Worm (Caenorhabditis elegans): ENCODE data around the gene gtbp-1.

The gtbp-1 gene

ce11 chrIV:10164086-10164485, 35.3 kb upstream of the gtbp-1 start:
- TF ChIP-seq unc-30 (tag; optimal IDR thresholded peaks at IDR 0.05) (no peak), elt-3 (tag; optimal IDR thresholded peaks at IDR 0.05) (no peak), blmp-1 (tag; optimal IDR thresholded peaks at IDR 0.05) (no peak)

ce11 chrIV:10161706-10162105, 33.0 kb upstream of the gtbp-1 start, which contains the start of gene pps-1:
Gene pps-1, plus strand, starts transcription at chrIV:10162006.
- no peak for TF ChIP-seq xbp-1 (tag; optimal IDR thresholded peaks at IDR 0.05)
- TF ChIP-seq fkh-8 (tag; optimal IDR thresholded peaks at IDR 0.05) = peak; percentile 6
- TF ChIP-seq vab-15 (tag; optimal IDR thresholded peaks at IDR 0.05) = no peak
- TF ChIP-seq ceh-82 (tag; optimal IDR thresholded peaks at IDR 0.05) = no peak
- TF ChIP-seq pax-3 (tag; optimal IDR thresholded peaks at IDR 0.05) = peak; percentile 25

ce11 chrIV:10157489-10158088, 28.8 kb upstream of the gtbp-1 start, which contains the start of gene ttr-53:
Gene ttr-53, plus strand, starts transcription at chrIV:10158038.
- TF ChIP-seq hpl-2 (GFP tag; optimal IDR thresholded peaks at IDR 0.05) = no peak
- no peak for TF ChIP-seq C34B4.2 (tag; optimal IDR thresholded peaks at IDR 0.05)
- no peak for TF ChIP-seq nhr-28 (tag; optimal IDR thresholded peaks at IDR 0.05)
- TF ChIP-seq sptf-1 (tag; optimal IDR thresholded peaks at IDR 0.05) = no peak
- TF ChIP-seq alr-1 (tag; optimal IDR thresholded peaks at IDR 0.05; ENCODE audit: borderline replicate concordance) = no peak
- TF ChIP-seq mdl-1 (tag; optimal IDR thresholded peaks at IDR 0.05) = no peak
- no peak for TF ChIP-seq F16B12.6 (tag; optimal IDR thresholded peaks at IDR 0.05)
- TF ChIP-seq nhr-85 (tag) = no peak
- no peak for TF ChIP-seq elt-2 (tag; optimal IDR thresholded peaks at IDR 0.05)
- no peak for TF ChIP-seq nhr-90 (tag; optimal IDR thresholded peaks at IDR 0.05; ENCODE audit: poor library complexity)
- TF ChIP-seq ceh-88 (GFP tag; IDR thresholded peaks at IDR 0.05) = no peak
- TF ChIP-seq nhr-77 (tag; optimal IDR thresholded peaks at IDR 0.05) = no peak

- TF ChIP-seq pqm-1 (tag; optimal IDR thresholded peaks at IDR 0.05) (no peak), lin-35 (GFP tag; optimal IDR thresholded peaks at IDR 0.05) (no peak)
These were observed 28.3 kb upstream of the gtbp-1 start for ce11 chrIV:10157034-10157433.

ce11 chrIV:10155475-10155874, 26.7 kb upstream of the gtbp-1 start, which contains the start of gene ttr-54:
Gene ttr-54, plus strand, starts transcription at chrIV:10155775.
- TF ChIP-seq egl-27 (tag; optimal IDR thresholded peaks at IDR 0.05) = no peak
- TF ChIP-seq aha-1 (tag; optimal IDR thresholded peaks at IDR 0.05) = no peak
- peak; percentile 24 for TF ChIP-seq rnt-1 (tag; optimal IDR thresholded peaks at IDR 0.05)
- TF ChIP-seq nhr-77 (tag; optimal IDR thresholded peaks at IDR 0.05) = no peak

ce11 chrIV:10153479-10153878, 24.7 kb upstream of the gtbp-1 start:
- no peak for TF ChIP-seq mep-1 (tag; optimal IDR thresholded peaks at IDR 0.05)
- no peak for TF ChIP-seq ceh-82 (tag; optimal IDR thresholded peaks at IDR 0.05)
- no peak for TF ChIP-seq efl-1 (optimal IDR thresholded peaks at IDR 0.05)
- peak in 1 of 2 experiments; percentile 88 for TF ChIP-seq efl-1 (GFP tag; optimal IDR thresholded peaks at IDR 0.05 in 1 of 2)

- no peak for TF ChIP-seq ztf-11 (tag; optimal IDR thresholded peaks at IDR 0.05)
- no peak for TF ChIP-seq efl-3 (GFP tag; optimal IDR thresholded peaks at IDR 0.05)
- TF ChIP-seq nhr-12 (tag; optimal IDR thresholded peaks at IDR 0.05) = no peak
- no peak for TF ChIP-seq nhr-76 (tag; optimal IDR thresholded peaks at IDR 0.05)
- TF ChIP-seq egl-27 (tag; optimal IDR thresholded peaks at IDR 0.05) = no peak
- no peak for TF ChIP-seq nhr-237 (tag; optimal IDR thresholded peaks at IDR 0.05)
- peak; percentile 37 for TF ChIP-seq rnt-1 (tag; optimal IDR thresholded peaks at IDR 0.05)
- TF ChIP-seq nhr-84 (tag; optimal IDR thresholded peaks at IDR 0.05) = no peak
- no peak for TF ChIP-seq C34B4.2 (tag; optimal IDR thresholded peaks at IDR 0.05)
- peak; percentile 33 for TF ChIP-seq irx-1 (tag; optimal IDR thresholded peaks at IDR 0.05)
- TF ChIP-seq nhr-19 (GFP tag; conservative IDR thresholded peaks at IDR 0.05) = peak; percentile 20; the same call in 1 of the 2 replicates
- no peak for TF ChIP-seq zag-1 (tag; optimal IDR thresholded peaks at IDR 0.05)
- TF ChIP-seq tlp-1 (tag; optimal IDR thresholded peaks at IDR 0.05) = no peak
- TF ChIP-seq lin-14 (GFP tag; optimal IDR thresholded peaks at IDR 0.05) = peak; percentile 73
- TF ChIP-seq C04F5.9 (tag; optimal IDR thresholded peaks at IDR 0.05) = no peak
- peak; percentile 67 for TF ChIP-seq nhr-47 (tag; optimal IDR thresholded peaks at IDR 0.05)
- TF ChIP-seq snu-23 (GFP tag; optimal IDR thresholded peaks at IDR 0.05) = peak; percentile 66
These were observed 22.8 kb upstream of the gtbp-1 start, which contains the start of gene copg-1 for ce11 chrIV:10151439-10151997. Gene copg-1, plus strand, starts transcription at chrIV:10151947.

Measured in whole organism, L1 larva.